Worm (Caenorhabditis elegans): ENCODE data around the gene C53A5.13.
A peak's percentile ranks its signal among the peaks of the same experiment; 100 is the strongest.

The C53A5.13 gene

DNA sequence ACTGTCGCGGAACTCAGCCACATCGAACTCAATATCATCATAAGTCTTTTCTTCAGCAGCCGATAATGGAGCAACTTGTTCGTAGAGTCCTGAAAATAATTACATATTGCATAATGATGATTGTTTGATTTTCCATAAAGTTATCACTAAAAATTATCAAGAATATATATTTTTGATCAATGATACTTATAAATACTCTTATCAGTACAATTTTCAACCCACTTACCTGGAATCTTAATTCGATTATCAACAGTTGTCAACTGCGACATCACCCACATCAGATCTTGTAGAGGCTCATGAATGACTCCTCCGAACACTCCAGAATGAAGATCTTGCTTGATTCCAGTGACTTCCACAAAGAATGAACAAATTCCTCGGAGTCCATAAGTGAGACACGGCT, 49.3 kb downstream of the C53A5.13 start:
- TF ChIP-seq Y22D7AL.16 (tag; optimal IDR thresholded peaks at IDR 0.05), result no peak
- peak; percentile 12 for TF ChIP-seq elt-2 (tag; optimal IDR thresholded peaks at IDR 0.05)

- TF ChIP-seq ahr-1 (tag; optimal IDR thresholded peaks at IDR 0.05) (no peak), pha-4 (tag; optimal IDR thresholded peaks at IDR 0.05) (no peak), pha-2 (tag; optimal IDR thresholded peaks at IDR 0.05) (no peak), ceh-14 (tag; optimal IDR thresholded peaks at IDR 0.05) (no peak), ceh-31 (tag; optimal IDR thresholded peaks at IDR 0.05) (no peak), che-1 (tag; optimal IDR thresholded peaks at IDR 0.05) (no peak), ceh-48 (tag; optimal IDR thresholded peaks at IDR 0.05) (no peak)
Observed at ce11 chrV:14597005-14597680, 50.5 kb downstream of the C53A5.13 start, which contains the start of gene pes-9. Gene pes-9 (minus strand): TSS chrV:14597034.

- TF ChIP-seq ceh-24 (tag; optimal IDR thresholded peaks at IDR 0.05) (no peak), sox-2 (GFP tag; IDR thresholded peaks at IDR 0.05) (no peak), npax-4 (tag; optimal IDR thresholded peaks at IDR 0.05) (no peak), unc-3 (GFP tag; conservative IDR thresholded peaks at IDR 0.05) (no peak), unc-3 (tag; optimal IDR thresholded peaks at IDR 0.05) (no peak), ceh-31 (tag; optimal IDR thresholded peaks at IDR 0.05) (no peak), hlh-13 (GFP tag; optimal IDR thresholded peaks at IDR 0.05) (no peak), ceh-19 (GFP tag; optimal IDR thresholded peaks at IDR 0.05) (no peak), hlh-15 (tag; optimal IDR thresholded peaks at IDR 0.05) (no peak), ama-1 (optimal IDR thresholded peaks at IDR 0.05) (no peak), elt-4 (tag; optimal IDR thresholded peaks at IDR 0.05) (no peak), fkh-6 (tag; optimal IDR thresholded peaks at IDR 0.05) (no peak), che-1 (tag; optimal IDR thresholded peaks at IDR 0.05) (no peak), ceh-14 (tag; optimal IDR thresholded peaks at IDR 0.05) (no peak)
Observed at ce11 chrV:14597681-14598184, 51.1 kb downstream of the C53A5.13 start, which contains the start of gene R11H6.2. Gene R11H6.2 (plus strand): TSS chrV:14598006.

- no peak for TF ChIP-seq ceh-48 (tag; optimal IDR thresholded peaks at IDR 0.05)
- TF ChIP-seq dmd-4 (tag; optimal IDR thresholded peaks at IDR 0.05; ENCODE audit: borderline replicate concordance), result no peak
- TF ChIP-seq ama-1 (optimal IDR thresholded peaks at IDR 0.05), result no peak
- no peak for TF ChIP-seq ahr-1 (tag; optimal IDR thresholded peaks at IDR 0.05)
- TF ChIP-seq madf-2 (tag; optimal IDR thresholded peaks at IDR 0.05), result no peak
- no peak for TF ChIP-seq elt-2 (tag; optimal IDR thresholded peaks at IDR 0.05)
- no peak for TF ChIP-seq tbx-2 (tag; optimal IDR thresholded peaks at IDR 0.05)
- TF ChIP-seq ceh-45 (GFP tag; IDR thresholded peaks at IDR 0.05), result no peak
- TF ChIP-seq K09A11.1 (tag; optimal IDR thresholded peaks at IDR 0.05; ENCODE audit: insufficient read depth), result no peak
- no peak for TF ChIP-seq hlh-8 (tag; optimal IDR thresholded peaks at IDR 0.05)
- no peak for TF ChIP-seq C08G9.2 (tag; optimal IDR thresholded peaks at IDR 0.05)
- TF ChIP-seq pros-1 (tag; optimal IDR thresholded peaks at IDR 0.05), result no peak
- TF ChIP-seq F13H6.1 (tag; optimal IDR thresholded peaks at IDR 0.05), result no peak
- TF ChIP-seq pha-2 (tag; optimal IDR thresholded peaks at IDR 0.05), result no peak
- no peak for TF ChIP-seq ceh-31 (tag; optimal IDR thresholded peaks at IDR 0.05)
- no peak for TF ChIP-seq npax-4 (tag; optimal IDR thresholded peaks at IDR 0.05)
Observed at ce11 chrV:14599972-14600371, 53.3 kb downstream of the C53A5.13 start, which contains the start of gene glb-22. Gene glb-22 (plus strand): TSS chrV:14600272.

DNA sequence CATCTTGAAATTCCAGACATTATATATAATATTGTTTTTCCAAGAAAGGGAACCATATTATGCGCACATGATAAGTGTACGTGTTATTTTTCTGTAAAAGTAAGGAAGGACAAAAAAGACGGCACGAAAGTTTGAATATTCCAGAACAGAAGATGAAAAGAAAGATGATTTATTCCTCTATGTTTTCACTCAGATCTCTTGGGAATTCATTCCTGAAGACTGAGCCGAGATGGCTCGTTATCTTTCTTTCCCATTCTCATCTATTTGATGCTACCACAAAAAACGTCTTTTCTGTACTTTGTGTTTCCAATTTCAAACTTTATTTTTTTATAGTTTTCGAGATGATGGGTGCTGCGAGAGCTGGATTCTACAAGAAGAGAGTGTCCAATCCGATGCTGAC, 57.1 kb downstream of the C53A5.13 start:
- TF ChIP-seq ceh-2 (tag; optimal IDR thresholded peaks at IDR 0.05) (no peak), ceh-19 (GFP tag; optimal IDR thresholded peaks at IDR 0.05) (no peak), hlh-15 (tag; optimal IDR thresholded peaks at IDR 0.05) (no peak), dve-1 (tag; optimal IDR thresholded peaks at IDR 0.05) (no peak), K09A11.1 (tag; optimal IDR thresholded peaks at IDR 0.05; ENCODE audit: insufficient read depth) (no peak), C08G9.2 (tag; optimal IDR thresholded peaks at IDR 0.05) (no peak), rnt-1 (tag; optimal IDR thresholded peaks at IDR 0.05) (no peak), ceh-30 (tag; optimal IDR thresholded peaks at IDR 0.05) (no peak), tbx-2 (tag; optimal IDR thresholded peaks at IDR 0.05) (no peak), dmd-4 (tag; optimal IDR thresholded peaks at IDR 0.05; ENCODE audit: borderline replicate concordance) (no peak), ama-1 (optimal IDR thresholded peaks at IDR 0.05) (no peak), ref-2 (tag; optimal IDR thresholded peaks at IDR 0.05) (no peak), unc-3 (GFP tag; conservative IDR thresholded peaks at IDR 0.05) (no peak), unc-3 (tag; optimal IDR thresholded peaks at IDR 0.05) (no peak), gmeb-2 (tag; optimal IDR thresholded peaks at IDR 0.05) (no peak), sox-4 (tag; optimal IDR thresholded peaks at IDR 0.05) (no peak), F13H6.1 (tag; optimal IDR thresholded peaks at IDR 0.05) (no peak), hlh-30 (tag; optimal IDR thresholded peaks at IDR 0.05; ENCODE audit: insufficient read depth) (no peak)
